Fruit fly (Drosophila melanogaster): ENCODE results near the gene CG32264.

The CG32264 gene

dm6 chr3L:3818566-3819325 lies 12.5 kb upstream of the CG32264 start, which contains the start of gene enc (continued):
- TF ChIP-seq Gug (GFP tag; IDR thresholded peaks at IDR 0.05) (peak; percentile 16; the same call in 1 of the 4 replicates), Dad (GFP tag; optimal IDR thresholded peaks at IDR 0.05) (no peak), CG10959 (GFP tag; IDR thresholded peaks at IDR 0.05) (no peak), jumu (GFP tag; optimal IDR thresholded peaks at IDR 0.05) (no peak), CG17328 (GFP tag; IDR thresholded peaks at IDR 0.05) (no peak), CG30020 (tag; optimal IDR thresholded peaks at IDR 0.05) (peak; percentile 47), CG6272 (GFP tag; IDR thresholded peaks at IDR 0.05) (peak; percentile 57; the same call in 1 of the 2 replicates), ttk (GFP tag; IDR thresholded peaks at IDR 0.05) (no peak), Myb (GFP tag; optimal IDR thresholded peaks at IDR 0.05) (peak; percentile 60), CG5180 (GFP tag; optimal IDR thresholded peaks at IDR 0.05) (no peak), CG11504 (tag; optimal IDR thresholded peaks at IDR 0.05) (peak; percentile 70), Hmx (GFP tag; optimal IDR thresholded peaks at IDR 0.05) (no peak), prd (optimal IDR thresholded peaks at IDR 0.05) (no peak), prd (GFP tag; IDR thresholded peaks at IDR 0.05) (no peak), D19A (tag; optimal IDR thresholded peaks at IDR 0.05) (peak; percentile 36), Bteb2 (GFP tag; optimal IDR thresholded peaks at IDR 0.05) (no peak), CG12744 (GFP tag; optimal IDR thresholded peaks at IDR 0.05) (no peak), gfzf (GFP tag; optimal IDR thresholded peaks at IDR 0.05) (peak; percentile 17), Fer3 (tag; optimal IDR thresholded peaks at IDR 0.05) (peak; percentile 6), CG13424 (tag; optimal IDR thresholded peaks at IDR 0.05) (peak; percentile 9), CG5953 (GFP tag; IDR thresholded peaks at IDR 0.05) (no peak), CHES-1-like (GFP tag; optimal IDR thresholded peaks at IDR 0.05) (peak; percentile 2), ro (GFP tag; IDR thresholded peaks at IDR 0.05) (no peak), CG14860 (GFP tag; IDR thresholded peaks at IDR 0.05; ENCODE audit: partially characterized antibody) (peak; percentile 93), eve (GFP tag; optimal IDR thresholded peaks at IDR 0.05) (no peak), Mes4 (GFP tag; optimal IDR thresholded peaks at IDR 0.05) (no peak), CG6254 (GFP tag; optimal IDR thresholded peaks at IDR 0.05) (no peak), sqz (GFP tag; optimal IDR thresholded peaks at IDR 0.05) (no peak), CG1603 (tag; optimal IDR thresholded peaks at IDR 0.05) (peak; percentile 43), dpn (GFP tag; optimal IDR thresholded peaks at IDR 0.05) (peak; percentile 25 to 29), HLH54F (GFP tag; optimal IDR thresholded peaks at IDR 0.05) (no peak), CG7786 (GFP tag; optimal IDR thresholded peaks at IDR 0.05) (no peak), btn (GFP tag; optimal IDR thresholded peaks at IDR 0.05) (no peak), Fer2 (tag; optimal IDR thresholded peaks at IDR 0.05) (no peak), Doc3 (GFP tag; IDR thresholded peaks at IDR 0.05; ENCODE audit: partially characterized antibody) (peak; percentile 90), Lpt (GFP tag; optimal IDR thresholded peaks at IDR 0.05) (no peak), chif (GFP tag; optimal IDR thresholded peaks at IDR 0.05) (peak in 1 of 2 experiments; percentile 16), slou (GFP tag; optimal IDR thresholded peaks at IDR 0.05) (no peak), HLHmδ (GFP tag; optimal IDR thresholded peaks at IDR 0.05) (no peak), schlank (tag; optimal IDR thresholded peaks at IDR 0.05) (no peak), CG15696 (tag; optimal IDR thresholded peaks at IDR 0.05) (no peak), Atf-2 (GFP tag; optimal IDR thresholded peaks at IDR 0.05) (no peak), Trl (optimal IDR thresholded peaks at IDR 0.05) (no peak), Trl (GFP tag; optimal IDR thresholded peaks at IDR 0.05) (no peak), az2 (GFP tag; optimal IDR thresholded peaks at IDR 0.05) (no peak), CG17568 (GFP tag; optimal IDR thresholded peaks at IDR 0.05) (no peak), ssp (GFP tag; IDR thresholded peaks at IDR 0.05) (no peak), nmo (GFP tag; optimal IDR thresholded peaks at IDR 0.05) (peak; percentile 44), nerfin-2 (GFP tag; IDR thresholded peaks at IDR 0.05; ENCODE audit: partially characterized antibody) (peak; percentile 93), tgo (GFP tag; IDR thresholded peaks at IDR 0.05) (no peak), CG4282 (GFP tag; optimal IDR thresholded peaks at IDR 0.05) (no peak)
